Worm (Caenorhabditis elegans): ENCODE data around the gene lhfp-4.

- no peak for TF ChIP-seq him-1 (tag; optimal IDR thresholded peaks at IDR 0.05)
- TF ChIP-seq dao-5 (tag; optimal IDR thresholded peaks at IDR 0.05) = no peak
- TF ChIP-seq W03F9.2 (tag; optimal IDR thresholded peaks at IDR 0.05) = no peak
These were observed 2.2 kb downstream of the lhfp-4 start for ce11 chrIV:17277459-17278173.

Data from whole organism, L4/young adult.